Fruit fly (Drosophila melanogaster) whole organism, wandering third instar larva: Measurements from ENCODE around the gene PIG-K.

Experiments used
- Abd-B ChIP-seq: fragments of >200 bp; optimal IDR thresholded peaks from 2 replicates; lab custom pipeline; 2017; ENCODE audit warnings: missing biosample characterization, missing genetic modification characterization
- CG32264 ChIP-seq: fragments of 200-800 bp; sonication (Bioruptor generic); optimal IDR thresholded peaks from 2 replicates; lab custom pipeline; 2016; ENCODE audit warnings: missing biosample characterization, missing genetic modification characterization
- CG9705 ChIP-seq: fragments of 200-800 bp; sonication (Bioruptor generic); optimal IDR thresholded peaks from 2 replicates; lab custom pipeline; 2018; ENCODE audit warnings: missing biosample characterization, mild to moderate bottlenecking, missing genetic modification characterization
- CrebA ChIP-seq: fragments of 200-800 bp; sonication (Bioruptor generic); optimal IDR thresholded peaks from 2 replicates; lab custom pipeline; 2016; ENCODE audit warnings: missing biosample characterization, mild to moderate bottlenecking, missing genetic modification characterization, borderline replicate concordance
- Dfd ChIP-seq: fragments of >200 bp; optimal IDR thresholded peaks from 2 replicates; lab custom pipeline; 2017; ENCODE audit warnings: missing biosample characterization, missing genetic modification characterization
- Dif ChIP-seq: fragments of 200-275, 200-300 bp; sonication (Bioruptor generic); optimal IDR thresholded peaks from 2 replicates; lab custom pipeline; 2018; ENCODE audit warnings: missing biosample characterization, missing genetic modification characterization; ENCODE audit not compliant: partially characterized antibody
- GATAd ChIP-seq: sonication (Bioruptor generic); optimal IDR thresholded peaks from 2 replicates; lab custom pipeline; 2016; ENCODE audit warnings: missing biosample characterization, missing genetic modification characterization
- HLH106 ChIP-seq: fragments of 200-800 bp; optimal IDR thresholded peaks from 3 replicates; lab custom pipeline; 2019; ENCODE audit warnings: missing biosample characterization, mild to moderate bottlenecking, missing genetic modification characterization, moderate library complexity
- Hnf4 ChIP-seq: fragments of 200-800 bp; sonication (Bioruptor generic); optimal IDR thresholded peaks from 2 replicates; lab custom pipeline; 2016; ENCODE audit warnings: missing biosample characterization, mild to moderate bottlenecking, missing genetic modification characterization
- Hr78 ChIP-seq: fragments of >200 bp; optimal IDR thresholded peaks from 2 replicates; lab custom pipeline; 2017; ENCODE audit warnings: missing biosample characterization, missing genetic modification characterization
- Hr83 ChIP-seq: fragments of 200-300 bp; sonication (Bioruptor generic); optimal IDR thresholded peaks from 2 replicates; lab custom pipeline; 2016; ENCODE audit warnings: missing biosample characterization, mild to moderate bottlenecking, missing genetic modification characterization, moderate library complexity; ENCODE audit not compliant: poor library complexity, severe bottlenecking
- Jra ChIP-seq: sonication (Bioruptor generic); optimal IDR thresholded peaks from 2 replicates; lab custom pipeline; 2016; ENCODE audit warnings: missing biosample characterization, missing genetic modification characterization
- Mio ChIP-seq: sonication (Bioruptor generic); optimal IDR thresholded peaks from 2 replicates; lab custom pipeline; 2016; ENCODE audit warnings: missing biosample characterization, missing genetic modification characterization
- Myc ChIP-seq: fragments of >200 bp; optimal IDR thresholded peaks from 2 replicates; lab custom pipeline; 2017
- N ChIP-seq: fragments of >200 bp; optimal IDR thresholded peaks from 2 replicates; lab custom pipeline; 2018; ENCODE audit warnings: missing biosample characterization, missing external identifiers, missing genetic modification characterization
- OdsH ChIP-seq: fragments of 200-800 bp; sonication (Bioruptor generic); optimal IDR thresholded peaks from 2 replicates; lab custom pipeline; 2016; ENCODE audit warnings: missing biosample characterization, mild to moderate bottlenecking, missing genetic modification characterization
- Rel ChIP-seq, 2 experiments: fragments of 200-800 bp; sonication (Bioruptor generic) in 1 of 2; optimal IDR thresholded peaks; 2 replicates in 1 of 2; 3 replicates in 1 of 2; lab custom pipeline; 2016 to 2019; ENCODE audit warnings: mild to moderate bottlenecking in 2 of 2, missing biosample characterization in 2 of 2, missing genetic modification characterization in 2 of 2, moderate library complexity in 1 of 2
- Sp1 ChIP-seq: fragments of 200-800 bp; sonication (Bioruptor generic); optimal IDR thresholded peaks from 3 replicates; lab custom pipeline; 2019; ENCODE audit warnings: missing biosample characterization, mild to moderate bottlenecking, missing genetic modification characterization, moderate library complexity
- Vsx2 ChIP-seq: fragments of 200-300, 225-300 bp; sonication (Bioruptor generic); optimal IDR thresholded peaks from 2 replicates; lab custom pipeline; 2018; ENCODE audit warnings: missing biosample characterization, missing genetic modification characterization; ENCODE audit not compliant: partially characterized antibody
- br ChIP-seq: fragments of 200-800 bp; sonication (Bioruptor generic); optimal IDR thresholded peaks from 2 replicates; lab custom pipeline; 2016; ENCODE audit warnings: missing biosample characterization, missing genetic modification characterization
- brk ChIP-seq: fragments of 200-800 bp; sonication (Bioruptor generic); optimal IDR thresholded peaks from 2 replicates; lab custom pipeline; 2016; ENCODE audit warnings: missing biosample characterization, mild to moderate bottlenecking, missing genetic modification characterization
- dl ChIP-seq, 2 experiments: fragments of 175-275, 200-275 bp in 1 of 2; fragments of 200-275 bp in 1 of 2; sonication (Bioruptor generic); optimal IDR thresholded peaks; lab custom pipeline; 2018; ENCODE audit warnings: mild to moderate bottlenecking in 2 of 2, missing biosample characterization in 2 of 2, missing genetic modification characterization in 2 of 2, moderate library complexity in 2 of 2; ENCODE audit not compliant: partially characterized antibody in 2 of 2, insufficient read depth in 1 of 2
- dmrt93B ChIP-seq: fragments of 200-800 bp; sonication (Bioruptor generic); optimal IDR thresholded peaks from 2 replicates; lab custom pipeline; 2018; ENCODE audit warnings: missing biosample characterization, mild to moderate bottlenecking, missing genetic modification characterization
- dsf ChIP-seq: sonication (Bioruptor generic); optimal IDR thresholded peaks from 2 replicates; lab custom pipeline; 2016; ENCODE audit warnings: missing biosample characterization, missing genetic modification characterization, borderline replicate concordance
- ey ChIP-seq: fragments of 200-800 bp; sonication (Bioruptor generic); optimal IDR thresholded peaks from 2 replicates; lab custom pipeline; 2016; ENCODE audit warnings: missing biosample characterization, missing genetic modification characterization
- foxo ChIP-seq, 2 experiments: fragments of 200-800 bp; sonication (Bioruptor generic); optimal IDR thresholded peaks; 2 replicates in 1 of 2; 3 replicates in 1 of 2; lab custom pipeline; 2016 to 2017; ENCODE audit warnings: missing biosample characterization in 2 of 2, missing genetic modification characterization in 2 of 2
- fru ChIP-seq: fragments of 200-800 bp; sonication (Bioruptor generic); optimal IDR thresholded peaks from 3 replicates; lab custom pipeline; 2016; ENCODE audit warnings: missing biosample characterization, mild to moderate bottlenecking, missing genetic modification characterization
- h ChIP-seq: fragments of 200-800 bp; sonication (Bioruptor generic); optimal IDR thresholded peaks from 3 replicates; lab custom pipeline; 2016; ENCODE audit warnings: missing biosample characterization, mild to moderate bottlenecking, missing genetic modification characterization
- jim ChIP-seq: fragments of 175-275, 200-325 bp; sonication (Bioruptor generic); optimal IDR thresholded peaks from 2 replicates; lab custom pipeline; 2016; ENCODE audit warnings: missing biosample characterization, mild to moderate bottlenecking, missing genetic modification characterization
- lola ChIP-seq: fragments of >200 bp; optimal IDR thresholded peaks from 2 replicates; lab custom pipeline; 2017; ENCODE audit warnings: missing biosample characterization, missing genetic modification characterization
- pan ChIP-seq: fragments of >200 bp; optimal IDR thresholded peaks from 2 replicates; lab custom pipeline; 2017
- psq ChIP-seq: fragments of 200-800 bp; sonication (Bioruptor generic); optimal IDR thresholded peaks from 3 replicates; lab custom pipeline; 2017; ENCODE audit warnings: missing biosample characterization, mild to moderate bottlenecking, missing genetic modification characterization, moderate library complexity
- rgr ChIP-seq: fragments of 200-800 bp; sonication (Bioruptor generic); optimal IDR thresholded peaks from 3 replicates; lab custom pipeline; 2016; ENCODE audit warnings: missing biosample characterization, mild to moderate bottlenecking, missing genetic modification characterization
- sage ChIP-seq: fragments of 200-800 bp; sonication (Bioruptor generic); optimal IDR thresholded peaks from 2 replicates; lab custom pipeline; 2016; ENCODE audit warnings: missing biosample characterization, mild to moderate bottlenecking, missing genetic modification characterization
- sv ChIP-seq: fragments of 200-800 bp; sonication (Bioruptor generic); optimal IDR thresholded peaks from 3 replicates; lab custom pipeline; 2016; ENCODE audit warnings: missing biosample characterization, missing genetic modification characterization
- tai ChIP-seq: sonication (Bioruptor generic); optimal IDR thresholded peaks from 2 replicates; lab custom pipeline; 2016; ENCODE audit warnings: missing biosample characterization, missing genetic modification characterization
- usp ChIP-seq: fragments of >200 bp; optimal IDR thresholded peaks from 2 replicates; lab custom pipeline; 2017; ENCODE audit warnings: missing biosample characterization, missing genetic modification characterization
- woc ChIP-seq: sonication (Bioruptor generic); optimal IDR thresholded peaks from 2 replicates; lab custom pipeline; 2016; ENCODE audit warnings: missing biosample characterization, mild to moderate bottlenecking, missing genetic modification characterization

PIG-K gene

dm6 chrX:2005840-2006239 lies 3.3 kb downstream of the PIG-K start:
- TF ChIP-seq jim = no peak
- no peak for TF ChIP-seq Dif (GFP tag; lab: Kevin White, UChicago)
- TF ChIP-seq CrebA = no peak
- no peak for TF ChIP-seq woc (GFP tag; lab: Kevin White, UChicago)
- no peak for TF ChIP-seq Dfd (GFP tag; lab: Kevin White, UChicago)
- TF ChIP-seq foxo (GFP tag; optimal IDR thresholded peaks at IDR 0.05; lab: Kevin White, UChicago) = peak in 1 of 2 experiments; percentile 33
- no peak for TF ChIP-seq Vsx2
- TF ChIP-seq Mio = no peak
- peak; percentile 63 for TF ChIP-seq rgr (GFP tag; lab: Kevin White, UChicago)
- TF ChIP-seq dl (GFP tag; optimal IDR thresholded peaks at IDR 0.05; lab: Kevin White, UChicago; ENCODE audit: insufficient read depth in 1 of 2, partially characterized antibody in 2 of 2) = no peak
- no peak for TF ChIP-seq fru (GFP tag; lab: Kevin White, UChicago)
- peak; percentile 41 for TF ChIP-seq HLH106 (tag; lab: Kevin White, UChicago)
- no peak for TF ChIP-seq tai (GFP tag; lab: Kevin White, UChicago)
- TF ChIP-seq pan (lab: Kevin White, UChicago) = no peak
- TF ChIP-seq br (GFP tag; lab: Kevin White, UChicago) = peak; percentile 23
- peak; percentile 34 for TF ChIP-seq Sp1
- no peak for TF ChIP-seq CG32264 (GFP tag; lab: Kevin White, UChicago)
- no peak for TF ChIP-seq Abd-B (GFP tag; lab: Kevin White, UChicago)
- no peak for TF ChIP-seq N (GFP tag; lab: Kevin White, UChicago)
- TF ChIP-seq Jra (GFP tag; lab: Kevin White, UChicago) = no peak
- no peak for TF ChIP-seq GATAd (GFP tag; lab: Kevin White, UChicago)
- no peak for TF ChIP-seq brk (GFP tag; lab: Kevin White, UChicago)
- TF ChIP-seq Hnf4 (GFP tag; lab: Kevin White, UChicago) = no peak
- no peak for TF ChIP-seq Hr78 (GFP tag; lab: Kevin White, UChicago)
- TF ChIP-seq Rel (GFP tag; optimal IDR thresholded peaks at IDR 0.05; lab: Kevin White, UChicago) = no peak
- peak; percentile 31 for TF ChIP-seq Rel (tag; optimal IDR thresholded peaks at IDR 0.05; lab: Kevin White, UChicago)
- TF ChIP-seq dsf (GFP tag; lab: Kevin White, UChicago) = no peak
- TF ChIP-seq psq (GFP tag; lab: Kevin White, UChicago) = no peak
- peak; percentile 47 for TF ChIP-seq Hr83 (GFP tag; lab: Kevin White, UChicago)
- TF ChIP-seq h = peak; percentile 11
- no peak for TF ChIP-seq sage (GFP tag; lab: Kevin White, UChicago)
- TF ChIP-seq CG9705 (GFP tag; lab: Kevin White, UChicago) = peak; percentile 66
- TF ChIP-seq ey (GFP tag; lab: Kevin White, UChicago) = no peak
- TF ChIP-seq Myc = no peak
- TF ChIP-seq sv = no peak
- TF ChIP-seq usp = no peak
- peak; percentile 42 for TF ChIP-seq dmrt93B (GFP tag; lab: Kevin White, UChicago)
- TF ChIP-seq OdsH (GFP tag; lab: Kevin White, UChicago) = peak; percentile 15
- no peak for TF ChIP-seq lola

DNA sequence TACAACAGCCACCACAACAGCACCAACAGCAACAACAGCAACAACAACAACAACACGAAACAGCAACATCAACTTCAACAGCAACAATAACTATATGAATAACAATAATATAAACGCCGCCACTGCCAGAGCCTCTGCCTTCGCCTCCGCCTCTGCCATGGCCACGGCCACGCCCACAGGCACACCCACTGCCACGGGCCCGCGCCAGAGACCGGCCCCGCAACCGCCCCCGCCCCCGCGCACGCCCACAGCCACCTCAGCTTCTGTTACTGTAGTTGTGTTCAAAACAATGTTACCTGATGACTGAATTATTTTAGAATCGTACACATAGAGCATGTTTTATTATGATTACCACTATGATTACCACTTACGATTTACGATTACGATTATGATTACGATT lies 5.0 kb downstream of the PIG-K start:
- TF ChIP-seq Dfd (GFP tag; lab: Kevin White, UChicago) (peak; percentile 97), usp (no peak), Jra (GFP tag; lab: Kevin White, UChicago) (no peak)
- TF ChIP-seq, all 38 proteins: peak for 1

DNA sequence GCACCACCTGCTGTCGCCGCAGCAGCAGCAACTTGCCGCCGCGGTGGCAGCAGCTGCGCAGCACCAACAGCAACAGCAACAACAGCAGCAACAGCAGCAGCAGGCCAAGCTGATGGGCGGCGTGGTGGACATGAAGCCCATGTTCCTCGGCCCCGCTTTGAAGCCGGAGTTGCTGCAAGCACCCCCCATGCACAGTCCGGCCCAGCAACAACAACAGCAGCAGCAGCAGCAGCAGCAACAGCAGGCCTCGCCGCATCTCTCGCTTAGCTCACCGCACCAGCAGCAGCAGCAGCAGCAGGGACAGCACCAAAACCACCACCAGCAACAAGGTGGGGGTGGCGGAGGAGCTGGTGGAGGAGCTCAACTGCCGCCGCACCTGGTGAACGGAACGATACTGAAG lies 8.1 kb downstream of the PIG-K start:
- TF ChIP-seq Vsx2 = no peak
- TF ChIP-seq CG32264 (GFP tag; lab: Kevin White, UChicago) = no peak
- TF ChIP-seq Dfd (GFP tag; lab: Kevin White, UChicago) = peak; percentile 78
- no peak for TF ChIP-seq Hnf4 (GFP tag; lab: Kevin White, UChicago)
- TF ChIP-seq, all 38 proteins: peak for 1
